Fruit fly (Drosophila melanogaster): ENCODE measurements around the gene CG11686.

- no peak for TF ChIP-seq aop (GFP tag; IDR thresholded peaks at IDR 0.05)
- TF ChIP-seq psq (GFP tag; optimal IDR thresholded peaks at IDR 0.05), result no peak
- no peak for TF ChIP-seq HmgZ (tag; optimal IDR thresholded peaks at IDR 0.05)
- TF ChIP-seq CG12104 (GFP tag; optimal IDR thresholded peaks at IDR 0.05), result no peak
- TF ChIP-seq D (optimal IDR thresholded peaks at IDR 0.05), result no peak
- no peak for TF ChIP-seq D (GFP tag; optimal IDR thresholded peaks at IDR 0.05)
- TF ChIP-seq onecut (GFP tag; IDR thresholded peaks at IDR 0.05), result no peak
- TF ChIP-seq CG12155 (GFP tag; optimal IDR thresholded peaks at IDR 0.05), result no peak
- no peak for TF ChIP-seq twi (tag; optimal IDR thresholded peaks at IDR 0.05)
- no peak for TF ChIP-seq usp (GFP tag; optimal IDR thresholded peaks at IDR 0.05)
- TF ChIP-seq CHES-1-like (GFP tag; optimal IDR thresholded peaks at IDR 0.05), result no peak
These were observed 46.4 kb downstream of the CG11686 start for dm6 chr3R:13306595-13306994.

Data from whole organism, embryonic.